Worm (Caenorhabditis elegans) whole organism, L1 larva: ENCODE results near the gene mvb-12.
A peak's percentile ranks its signal among the peaks of the same experiment; 100 is the strongest.

Experiments used
- Y116A8C.19 ChIP-seq: sonication (generic microtip); optimal IDR thresholded peaks from 2 replicates; lab custom pipeline; 2016; ENCODE audit warnings: missing compliant biosample characterization, missing genetic modification characterization, borderline replicate concordance
- aly-2 ChIP-seq: fragments of 150-350 bp; optimal IDR thresholded peaks from 2 replicates; lab custom pipeline; 2014; ENCODE audit warnings: missing biosample characterization, missing genetic modification characterization
- ama-1 ChIP-seq: fragments of 150-350 bp; optimal IDR thresholded peaks from 2 replicates; lab custom pipeline; 2014
- blmp-1 ChIP-seq: fragments of 150-350 bp; optimal IDR thresholded peaks from 2 replicates; lab custom pipeline; 2014; ENCODE audit warnings: missing biosample characterization, missing genetic modification characterization
- ceh-8 ChIP-seq: fragments of 200-800 bp; sonication (Bioruptor generic); optimal IDR thresholded peaks from 2 replicates; lab custom pipeline; 2018; ENCODE audit warnings: mild to moderate bottlenecking, missing genetic modification characterization, moderate library complexity, missing compliant biosample characterization
- ceh-82 ChIP-seq, 3 experiments: fragments of 150-350 bp in 1 of 3; sonication (generic microtip) in 2 of 3; optimal IDR thresholded peaks; 2 replicates each; lab custom pipeline; 2014 to 2017; ENCODE audit warnings: missing biosample characterization in 3 of 3, missing genetic modification characterization in 3 of 3
- ces-1 ChIP-seq: fragments of 150-350 bp; optimal IDR thresholded peaks from 2 replicates; lab custom pipeline; 2014; ENCODE audit warnings: missing biosample characterization, missing genetic modification reagents, missing genetic modification characterization
- dpl-1 ChIP-seq, 3 experiments: fragments of 150-350 bp in 2 of 3; sonication (generic microtip) in 1 of 3; optimal IDR thresholded peaks; 2 replicates each; lab custom pipeline; 2014 to 2017; ENCODE audit warnings: missing biosample characterization in 3 of 3, missing genetic modification characterization in 3 of 3, missing genetic modification reagents in 3 of 3
- dsc-1 ChIP-seq: sonication (generic microtip); optimal IDR thresholded peaks from 2 replicates; lab custom pipeline; 2016; ENCODE audit warnings: mild to moderate bottlenecking, missing genetic modification characterization, missing compliant biosample characterization
- efl-1 ChIP-seq, 4 experiments: fragments of 150-350 bp; optimal IDR thresholded peaks in 3 of 4; peaks in 1 of 4; 1 replicate in 1 of 4; 2 replicates in 3 of 4; lab custom pipeline; 2014; ENCODE audit warnings: missing biosample characterization in 2 of 4, missing genetic modification characterization in 2 of 4, missing genetic modification reagents in 2 of 4
- efl-3 ChIP-seq: fragments of 200-800 bp; sonication (Bioruptor generic); optimal IDR thresholded peaks from 2 replicates; lab custom pipeline; 2018; ENCODE audit warnings: mild to moderate bottlenecking, missing genetic modification characterization, missing compliant biosample characterization
- egl-13 ChIP-seq: sonication (generic microtip); optimal IDR thresholded peaks from 2 replicates; lab custom pipeline; 2016; ENCODE audit warnings: missing genotype, missing genetic modification reagents, missing genetic modification characterization, missing compliant biosample characterization
- elt-3 ChIP-seq, 6 experiments: fragments of 150-350 bp in 1 of 6; sonication (generic microtip); optimal IDR thresholded peaks; 2 replicates each; lab custom pipeline; 2017 to 2018; ENCODE audit warnings: missing biosample characterization in 6 of 6, missing genetic modification characterization in 6 of 6, inconsistent platforms in 1 of 6
- fkh-10 ChIP-seq: sonication (generic microtip); optimal IDR thresholded peaks from 2 replicates; lab custom pipeline; 2017; ENCODE audit warnings: missing biosample characterization, missing genetic modification reagents, missing genetic modification characterization
- fkh-4 ChIP-seq: sonication (generic microtip); optimal IDR thresholded peaks from 2 replicates; lab custom pipeline; 2016; ENCODE audit warnings: missing compliant biosample characterization, missing genetic modification characterization, borderline replicate concordance
- fos-1 ChIP-seq: fragments of 150-350 bp; optimal IDR thresholded peaks from 2 replicates; lab custom pipeline; 2014; ENCODE audit warnings: missing biosample characterization, missing genetic modification characterization
- hlh-17 ChIP-seq: fragments of 200-800 bp; sonication (Bioruptor generic); optimal IDR thresholded peaks from 2 replicates; lab custom pipeline; 2018; ENCODE audit warnings: missing genetic modification characterization, mild to moderate bottlenecking, missing compliant biosample characterization, moderate library complexity, borderline replicate concordance
- hpl-2 ChIP-seq: fragments of 150-350 bp; optimal IDR thresholded peaks from 2 replicates; lab custom pipeline; 2014; ENCODE audit warnings: missing biosample characterization, missing genetic modification reagents, missing genetic modification characterization
- irx-1 ChIP-seq: sonication (generic microtip); optimal IDR thresholded peaks from 2 replicates; lab custom pipeline; 2016; ENCODE audit warnings: missing genetic modification characterization, missing compliant biosample characterization
- isw-1 ChIP-seq: fragments of 200-800 bp; sonication (Bioruptor generic); IDR thresholded peaks from 2 replicates; pipeline ENCODE4 v1.3.6; 2022; ENCODE audit warnings: missing genetic modification characterization, missing compliant biosample characterization
- lin-13 ChIP-seq: fragments of 150-350 bp; optimal IDR thresholded peaks from 2 replicates; lab custom pipeline; 2014; ENCODE audit warnings: missing biosample characterization, missing genetic modification reagents, missing genetic modification characterization
- lin-14 ChIP-seq: fragments of 200-800 bp; sonication (Bioruptor generic); optimal IDR thresholded peaks from 2 replicates; lab custom pipeline; 2018; ENCODE audit warnings: mild to moderate bottlenecking, missing genetic modification characterization, moderate library complexity, missing compliant biosample characterization
- lin-35 ChIP-seq, 2 experiments: fragments of 150-350 bp; optimal IDR thresholded peaks; 2 replicates each; lab custom pipeline; 2014; ENCODE audit warnings: missing biosample characterization in 2 of 2, missing genetic modification characterization in 2 of 2, missing genetic modification reagents in 2 of 2
- lir-3 ChIP-seq: sonication (generic microtip); optimal IDR thresholded peaks from 2 replicates; lab custom pipeline; 2016; ENCODE audit warnings: mild to moderate bottlenecking, missing genetic modification characterization, moderate library complexity, missing compliant biosample characterization; ENCODE audit not compliant: poor library complexity
- lsy-2 ChIP-seq, 2 experiments: fragments of 150-350 bp; optimal IDR thresholded peaks; 2 replicates each; lab custom pipeline; 2014; ENCODE audit warnings: missing biosample characterization in 2 of 2, missing genetic modification characterization in 2 of 2
- mdl-1 ChIP-seq, 2 experiments: fragments of 150-350 bp; optimal IDR thresholded peaks; 2 replicates each; lab custom pipeline; 2014 to 2017; ENCODE audit warnings: missing biosample characterization in 2 of 2, missing genetic modification characterization in 2 of 2, inconsistent platforms in 1 of 2
- mef-2 ChIP-seq: fragments of 150-350 bp; optimal IDR thresholded peaks from 2 replicates; lab custom pipeline; 2014; ENCODE audit warnings: missing biosample characterization, missing genetic modification characterization
- mep-1 ChIP-seq: fragments of 150-350 bp; optimal IDR thresholded peaks from 2 replicates; lab custom pipeline; 2014; ENCODE audit warnings: missing biosample characterization, missing genetic modification characterization
- nhr-11 ChIP-seq: fragments of 150-350 bp; optimal IDR thresholded peaks from 2 replicates; lab custom pipeline; 2014; ENCODE audit warnings: missing biosample characterization, missing genetic modification characterization
- nhr-19 ChIP-seq: fragments of 200-800 bp; sonication (Bioruptor generic); conservative IDR thresholded peaks from 2 replicates; pipeline ENCODE4 v1.3.6; 2022; ENCODE audit warnings: missing genetic modification characterization, missing compliant biosample characterization
- nhr-237 ChIP-seq: fragments of 150-350 bp; optimal IDR thresholded peaks from 2 replicates; lab custom pipeline; 2014; ENCODE audit warnings: missing biosample characterization, missing genetic modification characterization
- nhr-71 ChIP-seq: sonication (generic microtip); optimal IDR thresholded peaks from 2 replicates; lab custom pipeline; 2016; ENCODE audit warnings: mild to moderate bottlenecking, missing genetic modification characterization, moderate library complexity, missing compliant biosample characterization
- nhr-76 ChIP-seq: sonication (generic microtip); optimal IDR thresholded peaks from 2 replicates; lab custom pipeline; 2017; ENCODE audit warnings: missing biosample characterization, missing genetic modification characterization
- nhr-77 ChIP-seq: fragments of 150-350 bp; optimal IDR thresholded peaks from 2 replicates; lab custom pipeline; 2014; ENCODE audit warnings: missing biosample characterization, missing genetic modification characterization
- nhr-84 ChIP-seq: sonication (generic microtip); optimal IDR thresholded peaks from 2 replicates; lab custom pipeline; 2017; ENCODE audit warnings: missing biosample characterization, missing genetic modification characterization
- nhr-85 ChIP-seq: sonication (generic microtip); peaks from one replicate; lab custom pipeline; 2016; ENCODE audit warnings: missing genetic modification characterization, inconsistent platforms, missing compliant biosample characterization
- pag-3 ChIP-seq: sonication (generic microtip); optimal IDR thresholded peaks from 2 replicates; lab custom pipeline; 2017; ENCODE audit warnings: missing genetic modification characterization, mild to moderate bottlenecking, missing compliant biosample characterization, antibody characterized with exemption, borderline replicate concordance; ENCODE audit not compliant: insufficient read depth
- pax-3 ChIP-seq: fragments of 200-800 bp; sonication (Bioruptor generic); optimal IDR thresholded peaks from 2 replicates; lab custom pipeline; 2018; ENCODE audit warnings: mild to moderate bottlenecking, missing genetic modification characterization, moderate library complexity, missing compliant biosample characterization
- rnt-1 ChIP-seq: sonication (generic microtip); optimal IDR thresholded peaks from 2 replicates; lab custom pipeline; 2016; ENCODE audit warnings: mild to moderate bottlenecking, missing genetic modification characterization, moderate library complexity, missing compliant biosample characterization
- skn-1 ChIP-seq: fragments of 150-350 bp; optimal IDR thresholded peaks from 2 replicates; lab custom pipeline; 2014; ENCODE audit warnings: missing biosample characterization, missing genetic modification characterization
- snu-23 ChIP-seq: sonication (generic microtip); optimal IDR thresholded peaks from 2 replicates; lab custom pipeline; 2016; ENCODE audit warnings: missing genetic modification characterization, missing compliant biosample characterization
- swsn-7 ChIP-seq: sonication (generic microtip); optimal IDR thresholded peaks from 2 replicates; lab custom pipeline; 2016; ENCODE audit warnings: missing genetic modification characterization, missing compliant biosample characterization
- tbx-2 ChIP-seq: sonication (generic microtip); optimal IDR thresholded peaks from 2 replicates; lab custom pipeline; 2016; ENCODE audit warnings: missing genetic modification characterization, missing compliant biosample characterization
- unc-130 ChIP-seq: fragments of 150-350 bp; optimal IDR thresholded peaks from 2 replicates; lab custom pipeline; 2017; ENCODE audit warnings: missing biosample characterization, missing genetic modification characterization, inconsistent platforms
- unc-62 ChIP-seq: fragments of 150-350 bp; optimal IDR thresholded peaks from 2 replicates; lab custom pipeline; 2014; ENCODE audit warnings: missing biosample characterization, missing genetic modification reagents, missing genetic modification characterization
- xbp-1 ChIP-seq: sonication (generic microtip); optimal IDR thresholded peaks from 2 replicates; lab custom pipeline; 2016; ENCODE audit warnings: missing genetic modification characterization, missing compliant biosample characterization
- zag-1 ChIP-seq: fragments of 150-350 bp; optimal IDR thresholded peaks from 2 replicates; lab custom pipeline; 2014; ENCODE audit warnings: missing biosample characterization, missing genetic modification characterization
- ztf-4 ChIP-seq: fragments of 150-350 bp; optimal IDR thresholded peaks from 2 replicates; lab custom pipeline; 2014; ENCODE audit warnings: missing biosample characterization, missing genetic modification characterization

Gene mvb-12

DNA sequence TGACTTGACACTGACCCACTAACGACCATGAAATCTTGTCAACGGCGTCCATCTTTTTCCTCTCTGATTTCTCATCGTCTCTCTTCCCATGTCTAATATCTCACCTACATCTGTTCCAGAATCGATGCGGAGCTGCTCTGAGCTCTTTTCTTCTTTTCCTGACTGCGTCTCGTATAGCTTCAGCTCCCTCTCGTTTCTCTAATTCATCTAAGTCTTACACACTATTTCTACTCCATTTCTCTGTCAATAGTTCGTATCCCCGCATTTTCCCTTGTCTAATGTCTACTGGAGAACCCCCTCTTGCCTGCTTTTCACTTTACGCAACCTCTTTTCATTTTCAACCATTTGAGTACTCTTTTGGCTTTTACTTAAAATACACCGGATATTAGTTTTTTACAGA is 12.5 kb upstream of the mvb-12 start, which contains the start of gene ric-3 (continued):
- TF ChIP-seq nhr-71 (tag; lab: Kevin White, UChicago) (peak; percentile 87), lin-14 (GFP tag; lab: Kevin White, UChicago) (peak; percentile 95), aly-2 (tag; lab: Kevin White, UChicago) (peak; percentile 57), lir-3 (tag; lab: Kevin White, UChicago) (peak; percentile 31), xbp-1 (tag; lab: Kevin White, UChicago) (peak; percentile 43), ama-1 (lab: Kevin White, UChicago) (no peak), tbx-2 (tag; lab: Kevin White, UChicago) (peak; percentile 72), nhr-19 (GFP tag; lab: Robert Waterston, UW) (peak; percentile 63), egl-13 (tag; lab: Kevin White, UChicago) (peak; percentile 71), unc-62 (GFP tag; lab: Kevin White, UChicago) (no peak), blmp-1 (tag; lab: Kevin White, UChicago) (peak; percentile 77), pag-3 (tag; lab: Kevin White, UChicago) (no peak), nhr-76 (no peak), pax-3 (tag; lab: Kevin White, UChicago) (peak; percentile 42), Y116A8C.19 (no peak), hlh-17 (no peak), lin-35 (GFP tag; optimal IDR thresholded peaks at IDR 0.05; lab: Kevin White, UChicago) (peak in 1 of 2 experiments; percentile 65), nhr-85 (tag; lab: Kevin White, UChicago) (peak; percentile 49), fkh-4 (no peak), efl-1 (optimal IDR thresholded peaks at IDR 0.05; lab: Kevin White, UChicago) (peak; percentile 68 to 78), efl-1 (GFP tag; optimal IDR thresholded peaks at IDR 0.05 in 1 of 2; lab: Kevin White, UChicago) (peak; percentile 32 to 95), swsn-7 (tag; lab: Kevin White, UChicago) (peak; percentile 73), fkh-10 (GFP tag; lab: Kevin White, UChicago) (peak; percentile 47), skn-1 (tag; lab: Kevin White, UChicago) (peak; percentile 19), lin-13 (GFP tag; lab: Kevin White, UChicago) (no peak), snu-23 (GFP tag; lab: Kevin White, UChicago) (peak; percentile 78), ceh-8 (no peak), rnt-1 (tag; lab: Kevin White, UChicago) (peak; percentile 84), lsy-2 (tag; optimal IDR thresholded peaks at IDR 0.05; lab: Kevin White, UChicago) (peak; percentile 57 to 76), ztf-4 (tag; lab: Kevin White, UChicago) (no peak), dsc-1 (tag; lab: Kevin White, UChicago) (peak; percentile 81)

- TF ChIP-seq pax-3 (tag; lab: Kevin White, UChicago) (no peak), hpl-2 (no peak), nhr-85 (tag; lab: Kevin White, UChicago) (no peak), nhr-11 (no peak), fos-1 (tag; lab: Kevin White, UChicago) (no peak), zag-1 (tag; lab: Kevin White, UChicago) (no peak), nhr-237 (tag; lab: Kevin White, UChicago) (no peak), aly-2 (tag; lab: Kevin White, UChicago) (no peak), unc-130 (no peak), ceh-82 (tag; optimal IDR thresholded peaks at IDR 0.05; lab: Kevin White, UChicago) (no peak), tbx-2 (tag; lab: Kevin White, UChicago) (no peak)
These were observed 7.8 kb upstream of the mvb-12 start, which contains the start of gene T14A8.2 for ce11 chrIV:7822524-7822923. Gene T14A8.2, minus strand, starts transcription at chrIV:7822624.

DNA sequence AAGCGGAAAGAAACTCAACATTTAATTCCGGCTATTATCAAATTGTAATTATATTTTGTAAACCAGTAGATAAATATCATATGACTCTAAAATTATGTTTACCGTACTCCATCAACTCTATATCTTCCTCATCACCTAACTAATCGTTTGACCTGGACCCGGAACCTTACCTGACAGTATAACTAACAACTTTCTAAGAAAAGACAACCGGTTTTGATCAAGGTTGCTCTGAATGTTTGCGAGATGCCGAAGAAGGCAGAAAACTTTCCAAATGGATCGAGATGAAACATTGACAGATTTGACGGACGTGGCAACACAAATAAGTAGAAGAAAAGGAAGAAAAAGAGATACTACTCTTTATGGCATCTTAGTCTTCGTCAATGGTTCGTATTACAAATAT is 5.7 kb upstream of the mvb-12 start:
- TF ChIP-seq unc-130, result no peak
- no peak for TF ChIP-seq efl-1 (optimal IDR thresholded peaks at IDR 0.05; lab: Kevin White, UChicago)
- peak in 1 of 2 experiments; percentile 55 for TF ChIP-seq efl-1 (GFP tag; optimal IDR thresholded peaks at IDR 0.05 in 1 of 2; lab: Kevin White, UChicago)
- TF ChIP-seq dpl-1 (GFP tag; optimal IDR thresholded peaks at IDR 0.05; lab: Kevin White, UChicago), result no peak
- TF ChIP-seq lir-3 (tag; lab: Kevin White, UChicago), result no peak
- TF ChIP-seq ceh-82 (tag; optimal IDR thresholded peaks at IDR 0.05; lab: Kevin White, UChicago), result no peak
- TF ChIP-seq nhr-77 (tag; lab: Kevin White, UChicago), result no peak
- no peak for TF ChIP-seq efl-3 (GFP tag; lab: Kevin White, UChicago)
- TF ChIP-seq mef-2 (tag; lab: Kevin White, UChicago), result no peak
- TF ChIP-seq lin-13 (GFP tag; lab: Kevin White, UChicago), result no peak
- TF ChIP-seq nhr-84 (tag; lab: Kevin White, UChicago), result no peak
- TF ChIP-seq elt-3 (tag; optimal IDR thresholded peaks at IDR 0.05; lab: Kevin White, UChicago), result no peak
- TF ChIP-seq irx-1 (tag; lab: Kevin White, UChicago), result no peak
- TF ChIP-seq mep-1, result peak; percentile 29
- TF ChIP-seq dsc-1 (tag; lab: Kevin White, UChicago), result no peak
- TF ChIP-seq Y116A8C.19, result no peak
- no peak for TF ChIP-seq isw-1 (GFP tag; lab: Robert Waterston, UW)
- no peak for TF ChIP-seq ces-1 (GFP tag; lab: Kevin White, UChicago)
- TF ChIP-seq snu-23 (GFP tag; lab: Kevin White, UChicago), result peak; percentile 38
- no peak for TF ChIP-seq mdl-1 (tag; optimal IDR thresholded peaks at IDR 0.05; lab: Kevin White, UChicago)
- TF ChIP-seq ama-1 (lab: Kevin White, UChicago), result no peak
